Worm (Caenorhabditis elegans) whole organism, L3 larva: ENCODE data around the gene feh-1.
A peak's percentile ranks its signal among the peaks of the same experiment; 100 is the strongest.

Experiments used
- R02D3.7 ChIP-seq: fragments of 150-350 bp; optimal IDR thresholded peaks from 2 replicates; lab custom pipeline; 2014; ENCODE audit warnings: missing biosample characterization, missing genetic modification characterization
- ZK546.5 ChIP-seq: sonication (generic microtip); optimal IDR thresholded peaks from 2 replicates; lab custom pipeline; 2017; ENCODE audit warnings: missing biosample characterization, missing genetic modification characterization
- aly-2 ChIP-seq: fragments of 150-350 bp; optimal IDR thresholded peaks from 2 replicates; lab custom pipeline; 2014; ENCODE audit warnings: missing biosample characterization, missing genetic modification characterization
- ama-1 ChIP-seq: fragments of 150-350 bp; optimal IDR thresholded peaks from 2 replicates; lab custom pipeline; 2018
- ceh-16 ChIP-seq: sonication (generic microtip); optimal IDR thresholded peaks from 2 replicates; lab custom pipeline; 2017; ENCODE audit warnings: missing biosample characterization, missing genetic modification characterization
- ceh-28 ChIP-seq: fragments of 150-350 bp; optimal IDR thresholded peaks from 2 replicates; lab custom pipeline; 2014; ENCODE audit warnings: missing biosample characterization, missing genetic modification reagents, missing genetic modification characterization
- ceh-82 ChIP-seq: fragments of 150-350 bp; optimal IDR thresholded peaks from 2 replicates; lab custom pipeline; 2014; ENCODE audit warnings: missing biosample characterization, missing genetic modification characterization
- ceh-9 ChIP-seq: sonication (generic microtip); optimal IDR thresholded peaks from 2 replicates; lab custom pipeline; 2018; ENCODE audit warnings: missing biosample characterization, missing genetic modification characterization
- daf-12 ChIP-seq: fragments of 150-350 bp; optimal IDR thresholded peaks from 2 replicates; lab custom pipeline; 2014; ENCODE audit warnings: missing biosample characterization, missing genetic modification reagents, missing genetic modification characterization
- egl-27 ChIP-seq: sonication (generic microtip); optimal IDR thresholded peaks from 4 replicates; lab custom pipeline; 2017; ENCODE audit warnings: missing biosample characterization, missing genetic modification reagents, missing genetic modification characterization
- egl-5 ChIP-seq: fragments of 150-350 bp; optimal IDR thresholded peaks from 2 replicates; lab custom pipeline; 2017; ENCODE audit warnings: missing biosample characterization, missing genetic modification reagents, missing genetic modification characterization, inconsistent platforms
- elt-1 ChIP-seq: fragments of 150-350 bp; optimal IDR thresholded peaks from 2 replicates; lab custom pipeline; 2014; ENCODE audit warnings: missing biosample characterization, missing genetic modification characterization
- elt-2 ChIP-seq: sonication (generic microtip); optimal IDR thresholded peaks from 2 replicates; lab custom pipeline; 2016; ENCODE audit warnings: missing genetic modification reagents, mild to moderate bottlenecking, missing genetic modification characterization, missing compliant biosample characterization
- elt-3 ChIP-seq, 3 experiments: fragments of 150-350 bp in 1 of 3; sonication (generic microtip) in 2 of 3; optimal IDR thresholded peaks; 2 replicates in 2 of 3; 4 replicates in 1 of 3; lab custom pipeline; 2014 to 2017; ENCODE audit warnings: missing biosample characterization in 3 of 3, missing genetic modification characterization in 3 of 3
- eor-1 ChIP-seq, 2 experiments: fragments of 150-350 bp; optimal IDR thresholded peaks; 2 replicates each; lab custom pipeline; 2014 to 2018; ENCODE audit warnings: missing biosample characterization in 2 of 2, missing genetic modification characterization in 2 of 2
- fkh-10 ChIP-seq: sonication (generic microtip); optimal IDR thresholded peaks from 2 replicates; lab custom pipeline; 2017; ENCODE audit warnings: missing biosample characterization, missing genetic modification reagents, missing genetic modification characterization
- fkh-2 ChIP-seq: fragments of 150-350 bp; optimal IDR thresholded peaks from 2 replicates; lab custom pipeline; 2014; ENCODE audit warnings: missing biosample characterization, missing genetic modification reagents, missing genetic modification characterization
- fos-1 ChIP-seq: fragments of 150-350 bp; optimal IDR thresholded peaks from 2 replicates; lab custom pipeline; 2014; ENCODE audit warnings: missing biosample characterization, missing genetic modification characterization
- hmg-11 ChIP-seq: sonication (generic microtip); optimal IDR thresholded peaks from 2 replicates; lab custom pipeline; 2016; ENCODE audit warnings: missing genetic modification characterization, missing compliant biosample characterization
- jun-1 ChIP-seq: fragments of 150-350 bp; optimal IDR thresholded peaks from 2 replicates; lab custom pipeline; 2014; ENCODE audit warnings: missing biosample characterization, missing genetic modification reagents, missing genetic modification characterization
- lin-15B ChIP-seq: fragments of 150-350 bp; optimal IDR thresholded peaks from 2 replicates; lab custom pipeline; 2014; ENCODE audit warnings: missing biosample characterization, missing genetic modification characterization
- lin-39 ChIP-seq: fragments of 150-350 bp; optimal IDR thresholded peaks from 2 replicates; lab custom pipeline; 2018; ENCODE audit warnings: missing biosample characterization, missing genetic modification reagents, missing genetic modification characterization
- lsy-12 ChIP-seq: sonication (generic microtip); optimal IDR thresholded peaks from 2 replicates; lab custom pipeline; 2016; ENCODE audit warnings: mild to moderate bottlenecking, missing genetic modification characterization, missing compliant biosample characterization
- mdl-1 ChIP-seq: fragments of 150-350 bp; optimal IDR thresholded peaks from 2 replicates; lab custom pipeline; 2014; ENCODE audit warnings: missing biosample characterization, missing genetic modification characterization
- mml-1 ChIP-seq: fragments of 150-350 bp; sonication (generic microtip); optimal IDR thresholded peaks from 3 replicates; lab custom pipeline; 2014; ENCODE audit warnings: missing biosample characterization, missing genetic modification characterization
- nfya-1 ChIP-seq: sonication (generic microtip); optimal IDR thresholded peaks from 2 replicates; lab custom pipeline; 2017; ENCODE audit warnings: missing genetic modification characterization, mild to moderate bottlenecking, missing compliant biosample characterization, antibody characterized with exemption, moderate library complexity; ENCODE audit not compliant: insufficient read depth
- nhr-11 ChIP-seq: fragments of 150-350 bp; optimal IDR thresholded peaks from 2 replicates; lab custom pipeline; 2014; ENCODE audit warnings: missing biosample characterization, missing genetic modification characterization
- nhr-12 ChIP-seq: fragments of 150-350 bp; optimal IDR thresholded peaks from 2 replicates; lab custom pipeline; 2014; ENCODE audit warnings: missing biosample characterization, missing genetic modification characterization
- nhr-23 ChIP-seq: fragments of 150-350 bp; optimal IDR thresholded peaks from 2 replicates; lab custom pipeline; 2014; ENCODE audit warnings: missing biosample characterization, missing genetic modification reagents, missing genetic modification characterization
- nhr-237 ChIP-seq: fragments of 150-350 bp; optimal IDR thresholded peaks from 2 replicates; lab custom pipeline; 2014; ENCODE audit warnings: missing biosample characterization, missing genetic modification characterization
- nhr-25 ChIP-seq: sonication (generic microtip); optimal IDR thresholded peaks from 2 replicates; lab custom pipeline; 2017; ENCODE audit warnings: missing biosample characterization, missing genetic modification characterization
- nhr-28 ChIP-seq: fragments of 150-350 bp; optimal IDR thresholded peaks from 2 replicates; lab custom pipeline; 2014; ENCODE audit warnings: missing biosample characterization, missing genetic modification characterization
- nhr-43 ChIP-seq: sonication (generic microtip); optimal IDR thresholded peaks from 2 replicates; lab custom pipeline; 2016; ENCODE audit warnings: mild to moderate bottlenecking, missing genetic modification characterization, missing compliant biosample characterization; ENCODE audit not compliant: poor library complexity, severe bottlenecking
- nhr-67 ChIP-seq: fragments of 150-350 bp; optimal IDR thresholded peaks from 2 replicates; lab custom pipeline; 2014; ENCODE audit warnings: missing biosample characterization, missing genetic modification characterization
- nhr-76 ChIP-seq: fragments of 150-350 bp; sonication (generic microtip); optimal IDR thresholded peaks from 5 replicates; lab custom pipeline; 2014; ENCODE audit warnings: missing biosample characterization, missing genetic modification characterization
- nhr-77 ChIP-seq: fragments of 150-350 bp; optimal IDR thresholded peaks from 2 replicates; lab custom pipeline; 2014; ENCODE audit warnings: missing biosample characterization, missing genetic modification characterization
- pha-4 ChIP-seq: fragments of 150-350 bp; optimal IDR thresholded peaks from 2 replicates; lab custom pipeline; 2014; ENCODE audit warnings: missing biosample characterization, missing genetic modification reagents, missing genetic modification characterization
- pqm-1 ChIP-seq: fragments of 150-350 bp; optimal IDR thresholded peaks from 2 replicates; lab custom pipeline; 2017; ENCODE audit warnings: missing biosample characterization, missing genetic modification characterization, inconsistent platforms
- sea-2 ChIP-seq: fragments of 150-350 bp; sonication (generic microtip); optimal IDR thresholded peaks from 4 replicates; lab custom pipeline; 2014; ENCODE audit warnings: missing biosample characterization, missing genetic modification reagents, missing genetic modification characterization
- skn-1 ChIP-seq: fragments of 150-350 bp; optimal IDR thresholded peaks from 2 replicates; lab custom pipeline; 2014; ENCODE audit warnings: missing biosample characterization, missing genetic modification characterization
- snpc-4 ChIP-seq: fragments of 150-350 bp; optimal IDR thresholded peaks from 2 replicates; lab custom pipeline; 2014; ENCODE audit warnings: missing biosample characterization, missing genetic modification characterization
- tbx-2 ChIP-seq: sonication (generic microtip); optimal IDR thresholded peaks from 2 replicates; lab custom pipeline; 2016; ENCODE audit warnings: mild to moderate bottlenecking, missing genetic modification characterization, missing compliant biosample characterization
- unc-39 ChIP-seq: sonication (generic microtip); optimal IDR thresholded peaks from 4 replicates; lab custom pipeline; 2017; ENCODE audit warnings: missing biosample characterization, missing genetic modification characterization
- unc-62 ChIP-seq: fragments of 150-350 bp; sonication (generic microtip); optimal IDR thresholded peaks from 4 replicates; lab custom pipeline; 2014; ENCODE audit warnings: missing biosample characterization, missing genetic modification reagents, missing genetic modification characterization
- zag-1 ChIP-seq: fragments of 150-350 bp; optimal IDR thresholded peaks from 2 replicates; lab custom pipeline; 2014; ENCODE audit warnings: missing biosample characterization, missing genetic modification characterization
- ztf-11 ChIP-seq: fragments of 150-350 bp; optimal IDR thresholded peaks from 2 replicates; lab custom pipeline; 2014; ENCODE audit warnings: missing biosample characterization, missing genetic modification characterization
- ztf-4 ChIP-seq: fragments of 150-350 bp; optimal IDR thresholded peaks from 2 replicates; lab custom pipeline; 2014; ENCODE audit warnings: missing biosample characterization, missing genetic modification characterization

The feh-1 gene

ce11 chrIII:2576360-2577259 is 26.9 kb downstream of the feh-1 start:
- TF ChIP-seq fos-1 (no peak), egl-5 (tag; lab: Kevin White, UChicago) (peak; percentile 10), nhr-12 (tag; lab: Kevin White, UChicago) (no peak), sea-2 (GFP tag; lab: Kevin White, UChicago) (no peak), skn-1 (tag; lab: Kevin White, UChicago) (no peak), unc-62 (GFP tag; lab: Kevin White, UChicago) (peak; percentile 27), ztf-11 (no peak), nhr-237 (tag; lab: Kevin White, UChicago) (no peak), nhr-67 (tag; lab: Kevin White, UChicago) (no peak), zag-1 (no peak), ama-1 (lab: Kevin White, UChicago) (no peak), elt-1 (tag; lab: Kevin White, UChicago) (no peak), R02D3.7 (no peak), mml-1 (tag; lab: Kevin White, UChicago) (no peak), snpc-4 (tag; lab: Kevin White, UChicago) (peak; percentile 60), mdl-1 (tag; lab: Kevin White, UChicago) (no peak), tbx-2 (tag; lab: Kevin White, UChicago) (peak; percentile 2), egl-27 (no peak), nhr-23 (tag; lab: Kevin White, UChicago) (peak; percentile 39), fkh-2 (tag; lab: Kevin White, UChicago) (no peak), pqm-1 (no peak), ceh-16 (no peak), pha-4 (peak; percentile 50), lin-15B (tag; lab: Kevin White, UChicago) (peak; percentile 69), nhr-25 (tag; lab: Kevin White, UChicago) (no peak), nhr-11 (tag; lab: Kevin White, UChicago) (no peak), aly-2 (tag; lab: Kevin White, UChicago) (no peak), fkh-10 (GFP tag; lab: Kevin White, UChicago) (peak; percentile 34), lin-39 (tag; lab: Kevin White, UChicago) (peak; percentile 50), unc-39 (tag; lab: Kevin White, UChicago) (no peak), elt-2 (tag; lab: Kevin White, UChicago) (peak; percentile 26), nhr-43 (tag; lab: Kevin White, UChicago) (no peak), jun-1 (tag; lab: Kevin White, UChicago) (peak; percentile 25), ceh-82 (no peak), ztf-4 (tag; lab: Kevin White, UChicago) (no peak), nhr-28 (no peak), ZK546.5 (tag; lab: Kevin White, UChicago) (no peak), nhr-76 (no peak), eor-1 (tag; optimal IDR thresholded peaks at IDR 0.05; lab: Kevin White, UChicago) (no peak), hmg-11 (tag; lab: Kevin White, UChicago) (peak; percentile 57), elt-3 (tag; optimal IDR thresholded peaks at IDR 0.05; lab: Kevin White, UChicago) (no peak), ceh-28 (tag; lab: Kevin White, UChicago) (peak; percentile 58), lsy-12 (tag; lab: Kevin White, UChicago) (no peak), nfya-1 (tag; lab: Kevin White, UChicago) (peak; percentile 84), daf-12 (tag; lab: Kevin White, UChicago) (no peak), ceh-9 (tag; lab: Kevin White, UChicago) (no peak), nhr-77 (tag; lab: Kevin White, UChicago) (no peak)
